Worm (Caenorhabditis elegans) whole organism, early embryonic: ENCODE measurements around the gene M03B6.1.

Source experiments
- sea-1 ChIP-seq: fragments of 200-800 bp; sonication (Bioruptor generic); conservative IDR thresholded peaks from 2 replicates; pipeline ENCODE4 v1.3.6; 2022; ENCODE audit warnings: missing genetic modification characterization, missing compliant biosample characterization
- tbx-37 ChIP-seq: fragments of 200-800 bp; sonication (Bioruptor generic); conservative IDR thresholded peaks from 2 replicates; pipeline ENCODE4 v1.3.6; 2022; ENCODE audit warnings: missing genetic modification reagents, missing genetic modification characterization, missing compliant biosample characterization

The M03B6.1 gene

ce11 chrX:13886195-13886594, 44.8 kb downstream of the M03B6.1 start:
- TF ChIP-seq sea-1 (GFP tag; lab: Robert Waterston, UW) (peak; percentile 42; the same call in 1 of the 2 replicates), tbx-37 (GFP tag; lab: Robert Waterston, UW) (no peak)
